Fruit fly (Drosophila melanogaster) whole organism, embryonic: ENCODE data around the gene velo.

ENCODE experiments used
- Blimp-1 ChIP-seq: fragments of 200-800 bp; sonication (Bioruptor generic); optimal IDR thresholded peaks from 3 replicates; lab custom pipeline; 2018; ENCODE audit warnings: missing biosample characterization, missing genetic modification characterization, mild to moderate bottlenecking, moderate library complexity, missing genetic modification reagents
- CG10147 ChIP-seq: fragments of 200-800 bp; sonication (Bioruptor generic); optimal IDR thresholded peaks from 2 replicates; lab custom pipeline; 2019; ENCODE audit warnings: missing biosample characterization, mild to moderate bottlenecking, missing genetic modification characterization, moderate library complexity
- CG10209 ChIP-seq: fragments of 200-800 bp; sonication (Bioruptor generic); optimal IDR thresholded peaks from 3 replicates; lab custom pipeline; 2017; ENCODE audit warnings: missing biosample characterization, mild to moderate bottlenecking, missing genetic modification characterization, missing genetic modification reagents
- CG11093 ChIP-seq: fragments of 200-800 bp; sonication (Bioruptor generic); IDR thresholded peaks from 3 replicates; pipeline ENCODE4 v1.3.6; 2022; ENCODE audit warnings: missing biosample characterization, missing genetic modification characterization
- CG12942 ChIP-seq: fragments of 200-800 bp; sonication (Bioruptor generic); optimal IDR thresholded peaks from 3 replicates; lab custom pipeline; 2016; ENCODE audit warnings: missing biosample characterization, missing genetic modification characterization
- CG17359 ChIP-seq: fragments of 200-800 bp; sonication (Bioruptor generic); optimal IDR thresholded peaks from 3 replicates; lab custom pipeline; 2018; ENCODE audit warnings: missing biosample characterization, mild to moderate bottlenecking, missing genetic modification characterization, moderate library complexity
- CG17361 ChIP-seq: fragments of 200-800 bp; sonication (Bioruptor generic); IDR thresholded peaks from 3 replicates; pipeline ENCODE4 v1.3.6; 2022; ENCODE audit warnings: missing biosample characterization, missing genetic modification characterization
- CG17802 ChIP-seq: fragments of 200-800 bp; sonication (Bioruptor generic); optimal IDR thresholded peaks from 2 replicates; lab custom pipeline; 2018; ENCODE audit warnings: missing biosample characterization, mild to moderate bottlenecking, missing genetic modification characterization, moderate library complexity
- CG17829 ChIP-seq: fragments of 200-800 bp; optimal IDR thresholded peaks from 2 replicates; lab custom pipeline; 2019; ENCODE audit warnings: missing biosample characterization, mild to moderate bottlenecking, missing genetic modification characterization, moderate library complexity
- CG30020 ChIP-seq: fragments of 200-800 bp; optimal IDR thresholded peaks from 2 replicates; lab custom pipeline; 2019; ENCODE audit warnings: missing biosample characterization, mild to moderate bottlenecking, missing genetic modification characterization, moderate library complexity
- CG33557 ChIP-seq: fragments of 200-800 bp; sonication (Bioruptor generic); optimal IDR thresholded peaks from 2 replicates; lab custom pipeline; 2019; ENCODE audit warnings: missing biosample characterization, mild to moderate bottlenecking, missing genetic modification characterization, moderate library complexity
- CG3726 ChIP-seq: fragments of 200-800 bp; sonication (Bioruptor generic); IDR thresholded peaks from 3 replicates; pipeline ENCODE4, ENCODE4 v1.3.6; 2022; ENCODE audit warnings: missing biosample characterization, missing genetic modification characterization
- CG3995 ChIP-seq: fragments of 200-800 bp; sonication (Bioruptor generic); optimal IDR thresholded peaks from 3 replicates; lab custom pipeline; 2016; ENCODE audit warnings: missing biosample characterization, missing genetic modification characterization
- CG5953 ChIP-seq: fragments of 200-800 bp; sonication (Bioruptor generic); IDR thresholded peaks from 2 replicates; pipeline ENCODE4 v1.3.6; 2022; ENCODE audit warnings: missing biosample characterization, missing genetic modification characterization
- CG6854 ChIP-seq: fragments of 200-800 bp; sonication (Bioruptor generic); optimal IDR thresholded peaks from 3 replicates; lab custom pipeline; 2017; ENCODE audit warnings: missing biosample characterization, mild to moderate bottlenecking, missing genetic modification characterization
- CG7357 ChIP-seq: fragments of 200-800 bp; sonication (Bioruptor generic); IDR thresholded peaks from 3 replicates; pipeline ENCODE4 v1.3.6; 2022; ENCODE audit warnings: missing biosample characterization, missing genetic modification characterization
- CG9727 ChIP-seq: fragments of 200-800 bp; sonication (Bioruptor generic); optimal IDR thresholded peaks from 3 replicates; lab custom pipeline; 2017; ENCODE audit warnings: missing biosample characterization, mild to moderate bottlenecking, missing genetic modification characterization
- Deaf1 ChIP-seq: fragments of 200-800 bp; optimal IDR thresholded peaks from 3 replicates; lab custom pipeline; 2019; ENCODE audit warnings: missing biosample characterization, mild to moderate bottlenecking, missing genetic modification characterization, moderate library complexity
- Dek ChIP-seq: fragments of 200-800 bp; sonication (Bioruptor generic); optimal IDR thresholded peaks from 3 replicates; lab custom pipeline; 2019; ENCODE audit warnings: missing biosample characterization, mild to moderate bottlenecking, missing genetic modification characterization, moderate library complexity
- Dll ChIP-seq: fragments of 200-800 bp; sonication (Bioruptor generic); IDR thresholded peaks from 4 replicates; pipeline ENCODE4 v1.3.6; 2022; ENCODE audit warnings: missing biosample characterization, missing genetic modification characterization; ENCODE audit not compliant: partially characterized antibody
- Doc2 ChIP-seq: fragments of 200-800 bp; sonication (Bioruptor generic); IDR thresholded peaks from 2 replicates; pipeline ENCODE4 v1.3.6; 2022; ENCODE audit warnings: missing biosample characterization, missing genetic modification characterization
- Dref ChIP-seq: fragments of 200-800 bp; sonication (Bioruptor generic); IDR thresholded peaks from 2 replicates; pipeline ENCODE4 v1.3.6; 2022; ENCODE audit warnings: missing biosample characterization, missing genetic modification characterization
- ERR ChIP-seq: fragments of 200-800 bp; sonication (Bioruptor generic); optimal IDR thresholded peaks from 2 replicates; lab custom pipeline; 2016; ENCODE audit warnings: missing biosample characterization, missing genetic modification characterization
- Fer1 ChIP-seq: fragments of 200-800 bp; sonication (Bioruptor generic); optimal IDR thresholded peaks from 2 replicates; lab custom pipeline; 2017; ENCODE audit warnings: missing biosample characterization, mild to moderate bottlenecking, missing genetic modification characterization
- Fer2 ChIP-seq: fragments of 200-800 bp; sonication (Bioruptor generic); optimal IDR thresholded peaks from 2 replicates; lab custom pipeline; 2018; ENCODE audit warnings: missing biosample characterization, mild to moderate bottlenecking, missing genetic modification characterization, moderate library complexity
- Jarid2 ChIP-seq: fragments of 200-800 bp; sonication (Bioruptor generic); optimal IDR thresholded peaks from 3 replicates; lab custom pipeline; 2017; ENCODE audit warnings: mild to moderate bottlenecking, missing biosample characterization, missing genetic modification reagents, missing genetic modification characterization
- Meics ChIP-seq: fragments of 200-800 bp; sonication (Bioruptor generic); optimal IDR thresholded peaks from 2 replicates; lab custom pipeline; 2017; ENCODE audit warnings: missing biosample characterization, mild to moderate bottlenecking, missing genetic modification characterization
- Nf-YA ChIP-seq: fragments of 200-800 bp; sonication (Bioruptor generic); IDR thresholded peaks from 2 replicates; pipeline ENCODE4 v1.3.6; 2022; ENCODE audit warnings: missing biosample characterization, missing genetic modification characterization
- Nf-YC ChIP-seq: fragments of 200-800 bp; optimal IDR thresholded peaks from 3 replicates; lab custom pipeline; 2019; ENCODE audit warnings: missing biosample characterization, mild to moderate bottlenecking, missing genetic modification characterization, moderate library complexity
- Oli ChIP-seq: fragments of 200-800 bp; sonication (Bioruptor generic); optimal IDR thresholded peaks from 2 replicates; lab custom pipeline; 2018; ENCODE audit warnings: missing biosample characterization, mild to moderate bottlenecking, missing genetic modification characterization, moderate library complexity
- Ptx1 ChIP-seq: fragments of 200-800 bp; sonication (Bioruptor generic); IDR thresholded peaks from 2 replicates; pipeline ENCODE4 v1.3.6; 2022; ENCODE audit warnings: missing biosample characterization, missing genetic modification characterization
- TFAM ChIP-seq: fragments of 200-800 bp; sonication (Bioruptor generic); optimal IDR thresholded peaks from 2 replicates; lab custom pipeline; 2017; ENCODE audit warnings: missing biosample characterization, missing genetic modification characterization, inconsistent platforms
- Taf1 ChIP-seq: fragments of 200-800 bp; sonication (Bioruptor generic); IDR thresholded peaks from 2 replicates; pipeline ENCODE4 v1.3.6; 2022; ENCODE audit warnings: missing biosample characterization, missing genetic modification characterization
- al ChIP-seq: fragments of 200-800 bp; sonication (Bioruptor generic); IDR thresholded peaks from 2 replicates; pipeline ENCODE4 v1.3.6; 2022; ENCODE audit warnings: missing biosample characterization, missing genetic modification characterization
- ato ChIP-seq: fragments of 200-800 bp; sonication (Bioruptor generic); IDR thresholded peaks from 2 replicates; pipeline ENCODE4 v1.3.6; 2022; ENCODE audit warnings: missing biosample characterization, missing genetic modification characterization; ENCODE audit not compliant: partially characterized antibody
- chm ChIP-seq: fragments of 200-800 bp; sonication (Bioruptor generic); IDR thresholded peaks from 2 replicates; pipeline ENCODE4 v1.3.6; 2022; ENCODE audit warnings: missing biosample characterization, missing genetic modification characterization
- eyg ChIP-seq: fragments of 200-800 bp; sonication (Bioruptor generic); optimal IDR thresholded peaks from 3 replicates; lab custom pipeline; 2016; ENCODE audit warnings: missing biosample characterization, missing genetic modification characterization
- fru ChIP-seq: fragments of >200 bp; optimal IDR thresholded peaks from 2 replicates; lab custom pipeline; 2017
- gce ChIP-seq: fragments of 200-800 bp; sonication (Bioruptor generic); IDR thresholded peaks from 3 replicates; pipeline ENCODE4 v1.3.6; 2022; ENCODE audit warnings: missing biosample characterization, missing genetic modification characterization
- lov ChIP-seq, 2 experiments: fragments of 200-800 bp in 1 of 2; fragments of >200 bp in 1 of 2; sonication (Bioruptor generic) in 1 of 2; IDR thresholded peaks in 1 of 2; optimal IDR thresholded peaks in 1 of 2; 2 replicates in 1 of 2; 3 replicates in 1 of 2; pipeline versions ENCODE4 v1.3.6 to Lab custom; 2017 to 2022; ENCODE audit warnings: missing biosample characterization in 1 of 2, missing genetic modification characterization in 1 of 2
- luna ChIP-seq: fragments of 200-800 bp; sonication (Bioruptor generic); optimal IDR thresholded peaks from 2 replicates; lab custom pipeline; 2016; ENCODE audit warnings: missing biosample characterization, missing genetic modification characterization
- otp ChIP-seq: fragments of 200-800 bp; sonication (Bioruptor generic); IDR thresholded peaks from 3 replicates; pipeline ENCODE4, ENCODE4 v1.3.6; 2022; ENCODE audit warnings: missing biosample characterization, missing genetic modification characterization
- peb ChIP-seq: fragments of 200-800 bp; sonication (Bioruptor generic); IDR thresholded peaks from 2 replicates; pipeline ENCODE4 v1.3.6; 2022; ENCODE audit warnings: missing biosample characterization, missing genetic modification characterization
- psq ChIP-seq: fragments of 200-800 bp; sonication (Bioruptor generic); optimal IDR thresholded peaks from 2 replicates; lab custom pipeline; 2017; ENCODE audit warnings: missing biosample characterization, missing genetic modification characterization
- slp2 ChIP-seq: fragments of 200-800 bp; sonication (Bioruptor generic); optimal IDR thresholded peaks from 2 replicates; lab custom pipeline; 2016; ENCODE audit warnings: missing biosample characterization, missing genetic modification characterization
- tna ChIP-seq: fragments of 200-800 bp; sonication (Bioruptor generic); IDR thresholded peaks from 2 replicates; pipeline ENCODE4 v1.3.6; 2022; ENCODE audit warnings: missing biosample characterization, missing genetic modification characterization; ENCODE audit not compliant: partially characterized antibody
- unc-4 ChIP-seq: fragments of 200-800 bp; sonication (Bioruptor generic); IDR thresholded peaks from 2 replicates; pipeline ENCODE4 v1.3.6; 2022; ENCODE audit warnings: missing biosample characterization, missing genetic modification characterization; ENCODE audit not compliant: partially characterized antibody
- z ChIP-seq: fragments of 200-800 bp; sonication (Bioruptor generic); IDR thresholded peaks from 3 replicates; pipeline ENCODE4 v1.3.6; 2022; ENCODE audit warnings: missing biosample characterization, missing genetic modification characterization
- zfh1 ChIP-seq: fragments of 200-800 bp; sonication (Bioruptor generic); IDR thresholded peaks from 3 replicates; pipeline ENCODE4 v1.3.6; 2022; ENCODE audit warnings: missing biosample characterization, missing genetic modification characterization

velo gene

DNA sequence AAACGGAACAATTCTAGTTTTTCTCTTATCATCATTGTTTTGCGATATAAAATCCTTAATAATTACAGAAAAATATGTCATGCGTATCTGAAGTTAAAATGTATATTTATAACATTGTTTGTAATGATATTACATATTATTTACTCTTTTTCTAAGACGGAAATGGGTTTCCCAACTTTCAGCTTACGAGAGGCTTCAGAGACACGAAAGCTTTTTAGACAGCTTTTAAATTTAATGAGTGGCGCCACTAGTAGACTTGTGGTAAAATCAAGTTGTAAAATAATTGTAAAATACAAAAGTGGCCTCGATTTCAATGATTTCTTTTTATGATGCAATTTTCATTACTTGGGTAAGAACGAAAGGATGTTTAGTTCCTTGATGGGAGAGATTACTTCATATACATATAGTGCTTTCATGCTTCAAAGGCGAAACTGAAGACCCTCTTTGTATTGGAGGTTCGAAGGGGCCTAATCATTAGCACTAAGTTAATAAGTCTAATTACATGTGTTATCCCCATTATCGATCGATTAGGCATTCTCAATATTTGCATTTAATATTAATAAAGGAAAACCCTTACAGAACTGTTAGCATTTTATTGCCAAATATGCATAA is 43.5 kb downstream of the velo start (continued):
- TF ChIP-seq otp (GFP tag; lab: Robert Waterston, UW) = peak; percentile 82; the same call in 2 of the 3 replicates
- peak; percentile 76 for TF ChIP-seq eyg (GFP tag; lab: Kevin White, UChicago)
- peak; percentile 41 for TF ChIP-seq Deaf1 (tag; lab: Kevin White, UChicago)
- peak; percentile 64 for TF ChIP-seq Oli (tag; lab: Kevin White, UChicago)
- peak; percentile 85; the same call in 1 of the 2 replicates for TF ChIP-seq chm
- TF ChIP-seq fru (lab: Kevin White, UChicago) = no peak
- TF ChIP-seq CG30020 (tag; lab: Kevin White, UChicago) = no peak
- TF ChIP-seq Dll = no peak
- TF ChIP-seq Jarid2 (GFP tag; lab: Kevin White, UChicago) = peak; percentile 81
- TF ChIP-seq Blimp-1 (GFP tag; lab: Kevin White, UChicago) = peak; percentile 65
- TF ChIP-seq CG12942 (GFP tag; lab: Kevin White, UChicago) = peak; percentile 61
- peak; percentile 57 for TF ChIP-seq CG17361 (GFP tag; lab: Robert Waterston, UW)
- peak; percentile 94 for TF ChIP-seq Meics (GFP tag; lab: Kevin White, UChicago)
- peak; percentile 49; the same call in 1 of the 2 replicates for TF ChIP-seq Doc2 (GFP tag; lab: Robert Waterston, UW)
- TF ChIP-seq CG3995 (GFP tag; lab: Kevin White, UChicago) = peak; percentile 69
- TF ChIP-seq CG3726 (GFP tag; lab: Robert Waterston, UW) = peak; percentile 81
- peak; percentile 33 for TF ChIP-seq Nf-YC (tag; lab: Kevin White, UChicago)
- TF ChIP-seq z = no peak
- peak; percentile 83; the same call in 2 of the 3 replicates for TF ChIP-seq gce (GFP tag; lab: Robert Waterston, UW)
- TF ChIP-seq ERR (GFP tag; lab: Kevin White, UChicago) = peak; percentile 22
- peak; percentile 90 for TF ChIP-seq CG17359
- peak; percentile 93 for TF ChIP-seq Fer1 (GFP tag; lab: Kevin White, UChicago)
- TF ChIP-seq CG33557 (GFP tag; lab: Kevin White, UChicago) = peak; percentile 8
- peak; percentile 90 for TF ChIP-seq CG6854 (GFP tag; lab: Kevin White, UChicago)
- peak; percentile 85 for TF ChIP-seq CG10209 (GFP tag; lab: Kevin White, UChicago)
- TF ChIP-seq unc-4 (GFP tag; lab: Robert Waterston, UW) = no peak
- no peak for TF ChIP-seq CG17829
- TF ChIP-seq Dek (tag; lab: Kevin White, UChicago) = peak; percentile 88
- peak; percentile 64; the same call in 1 of the 2 replicates for TF ChIP-seq CG5953
- peak; percentile 80 for TF ChIP-seq slp2 (GFP tag; lab: Kevin White, UChicago)
- peak; percentile 67 for TF ChIP-seq Nf-YA (GFP tag; lab: Robert Waterston, UW)
- TF ChIP-seq psq (GFP tag; lab: Kevin White, UChicago) = peak; percentile 24
- peak; percentile 94 for TF ChIP-seq Fer2
- peak; percentile 25; the same call in 2 of the 3 replicates for TF ChIP-seq CG11093 (GFP tag; lab: Robert Waterston, UW)
- TF ChIP-seq CG9727 = peak; percentile 78
- no peak for TF ChIP-seq ato (GFP tag; lab: Robert Waterston, UW)
- TF ChIP-seq lov (optimal IDR thresholded peaks at IDR 0.05; lab: Kevin White, UChicago) = no peak
- TF ChIP-seq lov (GFP tag; IDR thresholded peaks at IDR 0.05; lab: Robert Waterston, UW) = peak; percentile 91
- TF ChIP-seq peb (GFP tag; lab: Robert Waterston, UW) = peak; percentile 31; the same call in 1 of the 2 replicates
- no peak for TF ChIP-seq tna
- TF ChIP-seq Dref (GFP tag; lab: Robert Waterston, UW) = peak; percentile 32; the same call in 1 of the 2 replicates
- peak; percentile 89 for TF ChIP-seq zfh1 (GFP tag; lab: Robert Waterston, UW)
- peak; percentile 48; the same call in 1 of the 2 replicates for TF ChIP-seq Taf1 (GFP tag; lab: Robert Waterston, UW)
- TF ChIP-seq al (GFP tag; lab: Robert Waterston, UW) = peak; percentile 82
- TF ChIP-seq luna = peak; percentile 69
- no peak for TF ChIP-seq CG7357
- TF ChIP-seq Ptx1 (GFP tag; lab: Robert Waterston, UW) = peak; percentile 89
- TF ChIP-seq CG17802 (tag; lab: Kevin White, UChicago) = peak; percentile 75
- TF ChIP-seq CG10147 (GFP tag; lab: Kevin White, UChicago) = peak; percentile 75
- peak; percentile 60 for TF ChIP-seq TFAM
